Fruit fly (Drosophila melanogaster): ENCODE data around the gene ND-ACP.

- TF ChIP-seq CG10959 (GFP tag; IDR thresholded peaks at IDR 0.05) (no peak), Rfx (GFP tag; IDR thresholded peaks at IDR 0.05) (no peak), stc (GFP tag; IDR thresholded peaks at IDR 0.05) (no peak), toy (GFP tag; IDR thresholded peaks at IDR 0.05) (no peak), insv (GFP tag; optimal IDR thresholded peaks at IDR 0.05) (no peak), CG6272 (GFP tag; IDR thresholded peaks at IDR 0.05) (no peak), crc (GFP tag; optimal IDR thresholded peaks at IDR 0.05) (no peak), ase (GFP tag; IDR thresholded peaks at IDR 0.05) (peak; percentile 6; the same call in 1 of the 3 replicates)
These were observed 19.2 kb downstream of the ND-ACP start for dm6 chr3L:1348935-1349334.
